Worm (Caenorhabditis elegans) whole organism, young adult: ENCODE results near the gene EGAP1.5.

Source experiments
- C06A6.2 ChIP-seq: fragments of 200-800 bp; sonication (Bioruptor generic); conservative IDR thresholded peaks from 2 replicates; pipeline ENCODE4 v1.3.6; 2022; ENCODE audit warnings: missing genetic modification characterization, missing compliant biosample characterization
- F10E7.11 ChIP-seq: sonication (generic microtip); optimal IDR thresholded peaks from 2 replicates; lab custom pipeline; 2017; ENCODE audit warnings: mild to moderate bottlenecking, missing genetic modification characterization, moderate library complexity, missing compliant biosample characterization
- F33H1.4 ChIP-seq: fragments of 200-800 bp; sonication (Bioruptor generic); IDR thresholded peaks from 2 replicates; pipeline ENCODE4 v1.3.6; 2022; ENCODE audit warnings: missing genetic modification reagents, missing genetic modification characterization, missing compliant biosample characterization
- F37B4.10 ChIP-seq: fragments of 200-800 bp; sonication (Bioruptor generic); IDR thresholded peaks from 2 replicates; pipeline ENCODE4 v1.3.6; 2022; ENCODE audit warnings: missing genetic modification characterization, missing compliant biosample characterization
- F49E8.2 ChIP-seq: sonication (generic microtip); optimal IDR thresholded peaks from 3 replicates; lab custom pipeline; 2017; ENCODE audit warnings: missing genetic modification characterization, mild to moderate bottlenecking, missing compliant biosample characterization, antibody characterized with exemption, moderate library complexity; ENCODE audit not compliant: insufficient read depth
- F57C9.4 ChIP-seq: sonication (generic microtip); optimal IDR thresholded peaks from 2 replicates; lab custom pipeline; 2017; ENCODE audit warnings: mild to moderate bottlenecking, missing genetic modification characterization, missing compliant biosample characterization
- K11D2.4 ChIP-seq: fragments of 200-800 bp; sonication (Bioruptor generic); IDR thresholded peaks from 2 replicates; pipeline ENCODE4 v1.3.6; 2022; ENCODE audit warnings: missing genetic modification reagents, missing genetic modification characterization, missing compliant biosample characterization
- K12H6.12 ChIP-seq: fragments of 200-800 bp; sonication (Bioruptor generic); optimal IDR thresholded peaks from 2 replicates; lab custom pipeline; 2018; ENCODE audit warnings: mild to moderate bottlenecking, missing genetic modification characterization, missing compliant biosample characterization
- T07F8.4 ChIP-seq: sonication (generic microtip); optimal IDR thresholded peaks from 2 replicates; lab custom pipeline; 2016; ENCODE audit warnings: mild to moderate bottlenecking, missing genetic modification characterization, moderate library complexity, missing compliant biosample characterization
- T26A5.8 ChIP-seq: sonication (generic microtip); optimal IDR thresholded peaks from 2 replicates; lab custom pipeline; 2016; ENCODE audit warnings: missing genetic modification characterization, missing compliant biosample characterization
- Y67H2A.10 ChIP-seq: fragments of 200-800 bp; sonication (Bioruptor generic); conservative IDR thresholded peaks from 2 replicates; pipeline ENCODE4 v1.3.6; 2022; ENCODE audit warnings: missing genetic modification reagents, missing genetic modification characterization, missing compliant biosample characterization
- Y95B8A.8 ChIP-seq: fragments of 200-800 bp; sonication (Bioruptor generic); IDR thresholded peaks from 2 replicates; pipeline ENCODE4 v1.3.6; 2022; ENCODE audit warnings: missing genetic modification reagents, missing genetic modification characterization, missing compliant biosample characterization
- attf-5 ChIP-seq: fragments of 200-800 bp; sonication (Bioruptor generic); optimal IDR thresholded peaks from 2 replicates; lab custom pipeline; 2018; ENCODE audit warnings: mild to moderate bottlenecking, missing genetic modification characterization, missing compliant biosample characterization
- cebp-1 ChIP-seq, 2 experiments: fragments of 200-800 bp in 1 of 2; sonication (Bioruptor generic) in 1 of 2; sonication (generic microtip) in 1 of 2; IDR thresholded peaks in 1 of 2; optimal IDR thresholded peaks in 1 of 2; 2 replicates each; pipeline versions ENCODE4 v1.3.6 to Lab custom; 2017 to 2022; ENCODE audit warnings: missing compliant biosample characterization in 2 of 2, missing genetic modification characterization in 2 of 2, mild to moderate bottlenecking in 1 of 2, missing genetic modification reagents in 1 of 2, moderate library complexity in 1 of 2
- ceh-27 ChIP-seq: fragments of 200-800 bp; sonication (Bioruptor generic); optimal IDR thresholded peaks from 2 replicates; lab custom pipeline; 2018; ENCODE audit warnings: mild to moderate bottlenecking, missing genetic modification characterization, moderate library complexity, missing compliant biosample characterization
- ceh-40 ChIP-seq: fragments of 200-800 bp; sonication (Bioruptor generic); IDR thresholded peaks from 2 replicates; pipeline ENCODE4 v1.3.6; 2022; ENCODE audit warnings: missing genetic modification characterization, missing compliant biosample characterization
- ceh-58 ChIP-seq: fragments of 200-800 bp; sonication (Bioruptor generic); IDR thresholded peaks from 2 replicates; pipeline ENCODE4 v1.3.6; 2022; ENCODE audit warnings: missing genetic modification characterization, missing compliant biosample characterization
- ceh-79 ChIP-seq: sonication (generic microtip); optimal IDR thresholded peaks from 2 replicates; lab custom pipeline; 2017; ENCODE audit warnings: mild to moderate bottlenecking, missing genetic modification characterization, missing compliant biosample characterization
- chd-7 ChIP-seq: sonication (generic microtip); optimal IDR thresholded peaks from 2 replicates; lab custom pipeline; 2016; ENCODE audit warnings: mild to moderate bottlenecking, missing genetic modification characterization, moderate library complexity, missing compliant biosample characterization
- die-1 ChIP-seq: sonication (generic microtip); optimal IDR thresholded peaks from 2 replicates; lab custom pipeline; 2016; ENCODE audit warnings: missing genotype, mild to moderate bottlenecking, missing genetic modification characterization, missing compliant biosample characterization
- efl-1 ChIP-seq: fragments of 150-350 bp; optimal IDR thresholded peaks from 2 replicates; lab custom pipeline; 2014; ENCODE audit warnings: missing biosample characterization, missing genetic modification reagents, missing genetic modification characterization
- egl-44 ChIP-seq: fragments of 200-800 bp; sonication (Bioruptor generic); IDR thresholded peaks from 2 replicates; pipeline ENCODE4 v1.3.6; 2022; ENCODE audit warnings: missing genetic modification reagents, missing genetic modification characterization, missing compliant biosample characterization
- ekl-4 ChIP-seq: fragments of 200-800 bp; sonication (Bioruptor generic); IDR thresholded peaks from 2 replicates; pipeline ENCODE4 v1.3.6; 2022; ENCODE audit warnings: missing genetic modification reagents, missing genetic modification characterization, missing compliant biosample characterization
- hrde-1 ChIP-seq: sonication (generic microtip); optimal IDR thresholded peaks from 2 replicates; lab custom pipeline; 2016; ENCODE audit warnings: missing genetic modification characterization, mild to moderate bottlenecking, missing compliant biosample characterization, moderate library complexity, missing genotype, missing genetic modification reagents, borderline replicate concordance
- let-607 ChIP-seq, 2 experiments: fragments of 200-800 bp in 1 of 2; sonication (Bioruptor generic) in 1 of 2; sonication (generic microtip) in 1 of 2; optimal IDR thresholded peaks; 2 replicates each; lab custom pipeline; 2016 to 2018; ENCODE audit warnings: mild to moderate bottlenecking in 2 of 2, missing compliant biosample characterization in 2 of 2, missing genetic modification characterization in 2 of 2, moderate library complexity in 2 of 2, missing genotype in 1 of 2
- lin-35 ChIP-seq, 3 experiments: fragments of 150-350 bp in 2 of 3; sonication (generic microtip) in 1 of 3; optimal IDR thresholded peaks; 2 replicates each; lab custom pipeline; 2014 to 2018; ENCODE audit warnings: missing biosample characterization in 3 of 3, missing genetic modification characterization in 3 of 3, missing genetic modification reagents in 3 of 3
- lin-40 ChIP-seq: sonication (generic microtip); optimal IDR thresholded peaks from 2 replicates; lab custom pipeline; 2016; ENCODE audit warnings: missing genetic modification characterization, mild to moderate bottlenecking, missing compliant biosample characterization, missing genotype, missing genetic modification reagents
- lin-54 ChIP-seq: fragments of 200-800 bp; sonication (Bioruptor generic); optimal IDR thresholded peaks from 2 replicates; lab custom pipeline; 2018; ENCODE audit warnings: mild to moderate bottlenecking, missing genetic modification characterization, missing compliant biosample characterization
- madf-10 ChIP-seq: sonication (generic microtip); optimal IDR thresholded peaks from 2 replicates; lab custom pipeline; 2016; ENCODE audit warnings: mild to moderate bottlenecking, missing genetic modification characterization, missing compliant biosample characterization
- mes-4 ChIP-seq: sonication (generic microtip); optimal IDR thresholded peaks from 2 replicates; lab custom pipeline; 2016; ENCODE audit warnings: missing genotype, missing genetic modification characterization, missing compliant biosample characterization
- nfya-1 ChIP-seq: sonication (generic microtip); optimal IDR thresholded peaks from 2 replicates; lab custom pipeline; 2017; ENCODE audit warnings: antibody characterized with exemption, missing compliant biosample characterization, missing genetic modification characterization, borderline replicate concordance; ENCODE audit not compliant: insufficient read depth
- nfyb-1 ChIP-seq: fragments of 200-800 bp; sonication (Bioruptor generic); IDR thresholded peaks from 2 replicates; pipeline ENCODE4 v1.3.6; 2022; ENCODE audit warnings: missing genetic modification reagents, missing genetic modification characterization, missing compliant biosample characterization
- nhr-179 ChIP-seq: sonication (generic microtip); optimal IDR thresholded peaks from 2 replicates; lab custom pipeline; 2016; ENCODE audit warnings: mild to moderate bottlenecking, missing genetic modification characterization, missing compliant biosample characterization
- nhr-80 ChIP-seq: sonication (generic microtip); optimal IDR thresholded peaks from 2 replicates; lab custom pipeline; 2016; ENCODE audit warnings: missing genetic modification characterization, missing compliant biosample characterization
- rec-8 ChIP-seq, 2 experiments: sonication (generic microtip); optimal IDR thresholded peaks; 2 replicates each; lab custom pipeline; 2016; ENCODE audit warnings: mild to moderate bottlenecking in 2 of 2, missing genetic modification characterization in 2 of 2, missing genetic modification reagents in 2 of 2, missing genotype in 2 of 2, missing biosample characterization in 1 of 2, missing compliant biosample characterization in 1 of 2, moderate library complexity in 1 of 2
- repo-1 ChIP-seq: sonication (generic microtip); optimal IDR thresholded peaks from 2 replicates; lab custom pipeline; 2017; ENCODE audit warnings: mild to moderate bottlenecking, missing genetic modification characterization, missing compliant biosample characterization
- sea-2 ChIP-seq: fragments of 200-800 bp; sonication (Bioruptor generic); IDR thresholded peaks from 2 replicates; pipeline ENCODE4 v1.3.6; 2022; ENCODE audit warnings: missing genetic modification characterization, missing compliant biosample characterization
- snpc-1.1 ChIP-seq: sonication (generic microtip); optimal IDR thresholded peaks from 2 replicates; lab custom pipeline; 2017; ENCODE audit warnings: missing genetic modification characterization, mild to moderate bottlenecking, missing compliant biosample characterization, antibody characterized with exemption, moderate library complexity, missing genotype, missing genetic modification reagents; ENCODE audit not compliant: insufficient read depth
- snpc-4 ChIP-seq, 5 experiments: fragments of 150-350 bp in 1 of 5; sonication (generic microtip) in 4 of 5; optimal IDR thresholded peaks; 2 replicates each; lab custom pipeline; 2014 to 2018; ENCODE audit warnings: missing genetic modification characterization in 5 of 5, missing biosample characterization in 3 of 5, antibody characterized with exemption in 2 of 5, mild to moderate bottlenecking in 2 of 5, missing compliant biosample characterization in 2 of 5, missing genotype in 2 of 5, moderate library complexity in 2 of 5, missing genetic modification reagents in 1 of 5
- tbp1 ChIP-seq: fragments of 200-800 bp; sonication (Bioruptor generic); optimal IDR thresholded peaks from 2 replicates; lab custom pipeline; 2018; ENCODE audit warnings: mild to moderate bottlenecking, missing genetic modification characterization, missing compliant biosample characterization
- zim-3 ChIP-seq: sonication (generic microtip); optimal IDR thresholded peaks from 2 replicates; lab custom pipeline; 2017; ENCODE audit warnings: mild to moderate bottlenecking, missing genetic modification characterization, moderate library complexity, missing compliant biosample characterization
- ztf-26 ChIP-seq: sonication (generic microtip); optimal IDR thresholded peaks from 2 replicates; lab custom pipeline; 2017; ENCODE audit warnings: missing genetic modification characterization, missing compliant biosample characterization

Gene EGAP1.5

DNA sequence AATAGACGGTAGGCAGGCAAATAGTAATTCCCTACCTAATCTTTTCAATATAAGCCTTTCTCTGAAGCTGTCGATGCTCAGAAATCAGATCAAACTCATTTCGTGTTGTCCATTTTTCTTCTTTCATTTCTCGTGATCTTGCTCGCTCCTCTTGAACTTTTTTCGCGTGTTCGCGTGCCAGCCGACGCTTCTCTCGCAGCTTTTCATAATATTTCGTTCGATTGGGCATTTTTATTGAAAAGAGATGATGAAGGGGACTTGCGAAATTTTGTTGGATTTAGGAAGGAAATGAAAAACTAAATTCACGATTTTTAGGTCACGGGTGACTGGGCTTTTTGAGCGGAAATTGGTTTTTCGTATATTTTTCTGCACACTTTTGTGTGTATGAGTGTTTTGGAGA, 5.5 kb downstream of the EGAP1.5 start, which contains the start of gene EGAP1.1:
Gene EGAP1.1, minus strand, starts transcription at position 229 of the 400 bp plus-strand sequence.
- TF ChIP-seq madf-10 (peak; percentile 17), die-1 (tag; lab: Kevin White, UChicago) (no peak), F37B4.10 (GFP tag; lab: Robert Waterston, UW) (no peak), cebp-1 (GFP tag; IDR thresholded peaks at IDR 0.05; lab: Robert Waterston, UW) (peak; percentile 62), cebp-1 (tag; optimal IDR thresholded peaks at IDR 0.05; lab: Kevin White, UChicago) (peak; percentile 88), nfyb-1 (no peak), nhr-80 (tag; lab: Kevin White, UChicago) (no peak)

DNA sequence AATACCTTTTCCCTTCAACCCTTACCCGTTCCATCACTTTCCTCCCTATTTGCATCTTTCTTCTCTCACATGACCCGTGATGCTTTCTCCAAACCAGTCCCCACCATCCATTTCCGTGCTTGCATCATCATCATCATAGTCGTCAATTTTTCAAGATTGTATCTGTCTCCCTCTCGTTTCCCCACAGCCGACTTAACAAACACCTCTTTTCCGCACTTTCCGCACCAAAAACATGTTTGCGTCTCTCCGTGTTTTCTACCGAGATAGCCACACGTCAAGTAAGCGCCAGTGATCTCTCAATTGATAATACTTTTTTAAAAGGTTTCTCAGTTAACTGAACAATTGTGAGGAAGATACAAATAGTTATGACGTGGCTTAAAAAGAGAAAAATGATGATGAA, 6.5 kb downstream of the EGAP1.5 start:
- peak; percentile 46; the same call in 1 of the 2 replicates for TF ChIP-seq C06A6.2 (GFP tag; lab: Robert Waterston, UW)
- peak; percentile 29 for TF ChIP-seq chd-7 (tag; lab: Kevin White, UChicago)
- TF ChIP-seq madf-10: peak; percentile 2
- peak in 1 of 3 experiments; percentile 29 for TF ChIP-seq lin-35 (GFP tag; optimal IDR thresholded peaks at IDR 0.05; lab: Kevin White, UChicago)
- peak; percentile 66 for TF ChIP-seq nhr-80 (tag; lab: Kevin White, UChicago)
- TF ChIP-seq ztf-26 (tag; lab: Kevin White, UChicago): peak; percentile 39
- no peak for TF ChIP-seq cebp-1 (GFP tag; IDR thresholded peaks at IDR 0.05; lab: Robert Waterston, UW)
- TF ChIP-seq cebp-1 (tag; optimal IDR thresholded peaks at IDR 0.05; lab: Kevin White, UChicago): peak; percentile 72
- peak; percentile 36 for TF ChIP-seq die-1 (tag; lab: Kevin White, UChicago)
- TF ChIP-seq F57C9.4 (tag; lab: Kevin White, UChicago): no peak
- TF ChIP-seq ceh-27 (GFP tag; lab: Kevin White, UChicago): peak; percentile 17
- TF ChIP-seq nhr-179 (tag; lab: Kevin White, UChicago): no peak
- TF ChIP-seq lin-40 (tag; lab: Kevin White, UChicago): peak; percentile 61
- TF ChIP-seq let-607 (tag; optimal IDR thresholded peaks at IDR 0.05; lab: Kevin White, UChicago): peak in 1 of 2 experiments; percentile 24
- no peak for TF ChIP-seq efl-1 (GFP tag; lab: Kevin White, UChicago)
- no peak for TF ChIP-seq ceh-58 (GFP tag; lab: Robert Waterston, UW)
- TF ChIP-seq attf-5: peak; percentile 27
- 0 out of 2 replicates have a peak, but pooled peaks have one; percentile 16 for TF ChIP-seq ekl-4
- peak; percentile 57 for TF ChIP-seq K12H6.12 (tag; lab: Kevin White, UChicago)
- TF ChIP-seq K11D2.4 (GFP tag; lab: Robert Waterston, UW): 0 out of 2 replicates have a peak, but pooled peaks have one; percentile 13
- TF ChIP-seq Y95B8A.8: 0 out of 2 replicates have a peak, but pooled peaks have one; percentile 24
- TF ChIP-seq mes-4: no peak
- TF ChIP-seq snpc-1.1: no peak

DNA sequence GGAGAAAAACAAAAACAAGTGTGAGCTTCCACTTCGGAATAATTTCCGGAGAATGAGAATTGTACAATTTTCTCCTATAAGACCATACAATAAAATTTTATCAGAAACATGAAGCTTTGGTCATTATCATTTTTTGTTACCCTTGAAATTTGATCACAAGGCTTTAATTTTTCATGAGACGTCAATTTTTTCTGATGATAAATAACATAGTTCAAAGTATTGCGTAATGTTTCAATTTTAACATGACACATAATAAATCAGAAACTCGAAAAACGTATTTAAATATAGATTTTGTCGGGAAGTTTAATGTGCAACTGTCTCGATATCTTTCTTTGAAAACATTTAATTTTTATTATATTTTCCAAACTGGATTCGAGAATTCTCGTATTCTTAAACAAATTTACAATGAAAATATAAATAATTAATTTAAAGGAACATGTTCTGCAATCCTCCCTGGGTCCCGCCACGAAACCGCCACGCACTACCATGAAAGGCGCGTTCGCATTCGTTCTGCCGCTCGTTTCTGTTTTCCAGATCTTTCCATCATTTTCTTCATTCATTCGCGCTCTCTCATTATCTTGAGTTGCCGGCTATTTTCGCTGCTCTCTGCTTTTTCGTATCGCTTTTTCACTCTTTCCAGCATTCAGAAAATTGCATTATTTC, 7.4 kb downstream of the EGAP1.5 start:
- no peak for TF ChIP-seq tbp1 (GFP tag; lab: Kevin White, UChicago)
- no peak for TF ChIP-seq ceh-79 (tag; lab: Kevin White, UChicago)
- no peak for TF ChIP-seq T26A5.8 (tag; lab: Kevin White, UChicago)
- TF ChIP-seq egl-44 (GFP tag; lab: Robert Waterston, UW): no peak
- peak; percentile 71 for TF ChIP-seq Y67H2A.10 (GFP tag; lab: Robert Waterston, UW)
- TF ChIP-seq F49E8.2: peak; percentile 52
- no peak for TF ChIP-seq K12H6.12 (tag; lab: Kevin White, UChicago)
- TF ChIP-seq lin-54 (GFP tag; lab: Kevin White, UChicago): peak; percentile 75
- TF ChIP-seq sea-2: no peak
- TF ChIP-seq zim-3 (tag; lab: Kevin White, UChicago): no peak
- TF ChIP-seq ceh-40 (GFP tag; lab: Robert Waterston, UW): no peak
- TF ChIP-seq repo-1 (tag; lab: Kevin White, UChicago): no peak
- no peak for TF ChIP-seq nfya-1 (tag; lab: Kevin White, UChicago)
- peak; percentile 54 for TF ChIP-seq hrde-1 (tag; lab: Kevin White, UChicago)
- TF ChIP-seq rec-8 (tag; optimal IDR thresholded peaks at IDR 0.05; lab: Kevin White, UChicago): no peak
- TF ChIP-seq T07F8.4: peak; percentile 13
- peak; percentile 96 for TF ChIP-seq F33H1.4 (GFP tag; lab: Robert Waterston, UW)
- no peak for TF ChIP-seq F10E7.11
- TF ChIP-seq snpc-4 (GFP tag; optimal IDR thresholded peaks at IDR 0.05; lab: Kevin White, UChicago): no peak
- peak in 1 of 4 experiments; percentile 34 for TF ChIP-seq snpc-4 (tag; optimal IDR thresholded peaks at IDR 0.05; lab: Kevin White, UChicago)
